Fruit fly (Drosophila melanogaster): ENCODE results near the gene COX6B.

COX6B gene

dm6 chrX:19717988-19718973 lies 25.9 kb downstream of the COX6B start, which contains the start of gene CG12531:
Gene CG12531, plus strand, starts transcription at chrX:19718923.
- no peak for TF ChIP-seq noc (tag; optimal IDR thresholded peaks at IDR 0.05)

- no peak for TF ChIP-seq noc (tag; optimal IDR thresholded peaks at IDR 0.05)
These were observed 27.1 kb downstream of the COX6B start for dm6 chrX:19717041-19717440.

dm6 chrX:19716325-19716917 lies 27.7 kb downstream of the COX6B start:
- TF ChIP-seq noc (tag; optimal IDR thresholded peaks at IDR 0.05), result no peak

dm6 chrX:19714816-19715215 lies 29.3 kb downstream of the COX6B start:
- no peak for TF ChIP-seq noc (tag; optimal IDR thresholded peaks at IDR 0.05)

- TF ChIP-seq noc (tag; optimal IDR thresholded peaks at IDR 0.05), result no peak
These were observed 31.1 kb downstream of the COX6B start, which contains the start of gene meso18E for dm6 chrX:19712898-19713627. Gene meso18E, minus strand, starts transcription at chrX:19713045.

- no peak for TF ChIP-seq noc (tag; optimal IDR thresholded peaks at IDR 0.05)
These were observed 32.2 kb downstream of the COX6B start for dm6 chrX:19711936-19712335.

- TF ChIP-seq noc (tag; optimal IDR thresholded peaks at IDR 0.05), result peak; percentile 16
These were observed 40.1 kb downstream of the COX6B start, which contains the start of the genes CG14230 and CG14232 for dm6 chrX:19704083-19704482. Gene CG14230, plus strand, starts transcription at chrX:19704176. Gene CG14232, minus strand, starts transcription at chrX:19704259.

dm6 chrX:19701611-19702010 lies 42.5 kb downstream of the COX6B start, which contains the start of gene Tcs4:
Gene Tcs4, minus strand, starts transcription at chrX:19701755.
- no peak for TF ChIP-seq noc (tag; optimal IDR thresholded peaks at IDR 0.05)

- no peak for TF ChIP-seq noc (tag; optimal IDR thresholded peaks at IDR 0.05)
These were observed 46.8 kb downstream of the COX6B start for dm6 chrX:19697255-19697877.

- TF ChIP-seq noc (tag; optimal IDR thresholded peaks at IDR 0.05), result no peak
These were observed 47.3 kb downstream of the COX6B start, which contains the start of gene Cdc42 for dm6 chrX:19696845-19697244. Gene Cdc42, plus strand, starts transcription at chrX:19697091.

- no peak for TF ChIP-seq noc (tag; optimal IDR thresholded peaks at IDR 0.05)
These were observed 49.2 kb downstream of the COX6B start, which contains the start of gene CG14229 for dm6 chrX:19694792-19695558. Gene CG14229, minus strand, starts transcription at chrX:19695250.

dm6 chrX:19692951-19693698 lies 51.0 kb downstream of the COX6B start, which contains the start of gene Mer:
Gene Mer, minus strand, starts transcription at chrX:19693500.
- TF ChIP-seq noc (tag; optimal IDR thresholded peaks at IDR 0.05), result peak; percentile 77

All from whole organism, larva.